Fruit fly (Drosophila melanogaster): ENCODE data around the gene CG34112.

CG34112 gene

DNA sequence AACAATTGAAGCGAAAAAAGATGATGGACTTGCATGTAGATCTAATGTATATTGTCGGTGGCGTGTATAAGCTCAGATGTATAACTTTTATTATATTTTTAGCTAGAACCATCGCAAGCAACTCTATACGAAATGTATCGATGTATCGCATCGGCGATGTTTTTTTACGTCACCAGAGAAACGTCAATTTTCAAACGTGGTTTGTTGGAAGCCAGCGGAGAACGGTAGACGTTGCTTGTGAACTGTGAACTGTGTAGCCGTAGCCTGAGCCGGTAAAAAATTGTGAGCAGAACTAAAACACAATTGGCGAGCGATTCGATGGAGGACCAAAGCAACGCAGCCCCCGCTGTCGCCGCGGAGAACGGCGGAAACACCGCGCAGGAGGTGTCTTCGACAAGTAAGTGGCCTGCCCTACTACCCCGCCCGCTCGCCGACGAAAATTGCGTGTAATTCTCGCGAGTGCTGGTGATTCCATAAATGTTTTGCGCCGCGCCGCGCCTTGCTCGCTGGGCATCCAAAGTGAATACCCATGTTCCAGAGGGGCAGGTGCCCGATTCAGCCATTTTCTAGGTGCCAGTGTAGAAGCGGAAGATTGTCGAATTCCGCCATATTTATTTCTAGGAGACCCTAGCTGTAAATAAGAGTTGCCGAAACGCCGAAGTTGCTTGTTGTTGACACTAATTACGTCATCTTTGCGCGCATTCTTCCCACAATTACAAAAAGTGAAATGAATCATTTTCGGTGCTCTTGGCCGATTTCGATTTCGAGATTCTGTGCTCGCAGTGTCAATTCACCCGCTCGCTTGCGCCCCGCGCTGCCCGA lies 9.0 kb upstream of the CG34112 start, which contains the start of gene lost (continued):
- TF ChIP-seq Fer1 (GFP tag; optimal IDR thresholded peaks at IDR 0.05) (peak; percentile 34), sens-2 (GFP tag; IDR thresholded peaks at IDR 0.05) (no peak), NC2β (GFP tag; optimal IDR thresholded peaks at IDR 0.05) (no peak), pita (GFP tag; optimal IDR thresholded peaks at IDR 0.05) (no peak), Hr78 (GFP tag; optimal IDR thresholded peaks at IDR 0.05) (peak in 1 of 2 experiments; percentile 51), H2.0 (GFP tag; IDR thresholded peaks at IDR 0.05) (no peak; the same call in 1 of the 2 replicates), CG9215 (GFP tag; IDR thresholded peaks at IDR 0.05) (no peak), CG8290 (GFP tag; optimal IDR thresholded peaks at IDR 0.05) (no peak), CG8290 (tag; optimal IDR thresholded peaks at IDR 0.05) (peak; percentile 41 to 71), CG14050 (GFP tag; IDR thresholded peaks at IDR 0.05) (no peak), gcm (GFP tag; optimal IDR thresholded peaks at IDR 0.05) (no peak), nom (GFP tag; optimal IDR thresholded peaks at IDR 0.05) (peak; percentile 24), Hand (GFP tag; optimal IDR thresholded peaks at IDR 0.05) (no peak), crol (GFP tag; IDR thresholded peaks at IDR 0.05) (peak; percentile 71), unc-4 (GFP tag; IDR thresholded peaks at IDR 0.05; ENCODE audit: partially characterized antibody) (peak; percentile 97), HmgZ (tag; optimal IDR thresholded peaks at IDR 0.05) (peak; percentile 70), Camta (GFP tag; optimal IDR thresholded peaks at IDR 0.05) (no peak), CG10321 (GFP tag; IDR thresholded peaks at IDR 0.05) (no peak), CG6683 (GFP tag; optimal IDR thresholded peaks at IDR 0.05) (no peak), oc (tag; optimal IDR thresholded peaks at IDR 0.05) (peak; percentile 2), Xrp1 (GFP tag; IDR thresholded peaks at IDR 0.05) (no peak), sc (optimal IDR thresholded peaks at IDR 0.05) (no peak), sc (GFP tag; optimal IDR thresholded peaks at IDR 0.05) (no peak), CG13287 (GFP tag; IDR thresholded peaks at IDR 0.05; ENCODE audit: partially characterized antibody) (peak; percentile 99), CG18619 (GFP tag; optimal IDR thresholded peaks at IDR 0.05) (no peak), CG12071 (GFP tag; optimal IDR thresholded peaks at IDR 0.05) (no peak), CoRest (tag; optimal IDR thresholded peaks at IDR 0.05) (peak; percentile 55), maf-S (GFP tag; optimal IDR thresholded peaks at IDR 0.05) (no peak), pfk (GFP tag; optimal IDR thresholded peaks at IDR 0.05) (peak; percentile 19), CG18599 (GFP tag; optimal IDR thresholded peaks at IDR 0.05) (peak; percentile 15), peb (GFP tag; IDR thresholded peaks at IDR 0.05) (no peak), Dref (GFP tag; IDR thresholded peaks at IDR 0.05) (peak; percentile 94), CG6175 (GFP tag; IDR thresholded peaks at IDR 0.05) (no peak), CG1602 (GFP tag; optimal IDR thresholded peaks at IDR 0.05) (no peak), HLHmδ (GFP tag; optimal IDR thresholded peaks at IDR 0.05) (peak; percentile 3), CG12391 (tag; optimal IDR thresholded peaks at IDR 0.05) (peak; percentile 58), kay (GFP tag; optimal IDR thresholded peaks at IDR 0.05) (no peak), CG4707 (GFP tag; optimal IDR thresholded peaks at IDR 0.05) (no peak), nerfin-1 (tag; optimal IDR thresholded peaks at IDR 0.05) (no peak), CG14710 (tag; optimal IDR thresholded peaks at IDR 0.05) (peak; percentile 54), CG9437 (GFP tag; optimal IDR thresholded peaks at IDR 0.05) (peak; percentile 98), Dek (tag; optimal IDR thresholded peaks at IDR 0.05) (peak; percentile 34), ranshi (GFP tag; IDR thresholded peaks at IDR 0.05) (no peak), Nf-YA (GFP tag; IDR thresholded peaks at IDR 0.05) (no peak), klu (GFP tag; IDR thresholded peaks at IDR 0.05) (no peak), ems (GFP tag; optimal IDR thresholded peaks at IDR 0.05) (peak; percentile 8), Sox100B (GFP tag; optimal IDR thresholded peaks at IDR 0.05) (no peak), B-H2 (GFP tag; optimal IDR thresholded peaks at IDR 0.05) (peak; percentile 61), Atf6 (GFP tag; IDR thresholded peaks at IDR 0.05) (no peak), sisA (GFP tag; IDR thresholded peaks at IDR 0.05) (no peak)
